Worm (Caenorhabditis elegans): Measurements from ENCODE around the gene fbxa-208.

- no peak for TF ChIP-seq nhr-25 (tag; optimal IDR thresholded peaks at IDR 0.05)
- TF ChIP-seq zag-1 (tag; optimal IDR thresholded peaks at IDR 0.05), result no peak
- no peak for TF ChIP-seq sma-3 (GFP tag; optimal IDR thresholded peaks at IDR 0.05)
- no peak for TF ChIP-seq unc-62 (GFP tag; optimal IDR thresholded peaks at IDR 0.05)
- TF ChIP-seq nhr-11 (tag; optimal IDR thresholded peaks at IDR 0.05), result no peak
- TF ChIP-seq elt-3 (tag; optimal IDR thresholded peaks at IDR 0.05), result no peak
- TF ChIP-seq unc-55 (GFP tag; optimal IDR thresholded peaks at IDR 0.05), result no peak
- TF ChIP-seq lin-11 (tag; optimal IDR thresholded peaks at IDR 0.05), result no peak
These were observed 32.5 kb downstream of the fbxa-208 start for ce11 chrIII:1289139-1289538.
